Fruit fly (Drosophila melanogaster) whole organism: ENCODE results near the gene Cpr65Az.
"Not testable (repeated sequence)": the region's sequence is repeated elsewhere in the genome, so short reads cannot be mapped to it uniquely, and the experiment has no call there.

Experiments used
- CG8478 ChIP-seq: fragments of >200 bp; optimal IDR thresholded peaks from 2 replicates; lab custom pipeline; 2018; ENCODE audit warnings: inconsistent platforms
- Dll ChIP-seq: fragments of >200 bp; optimal IDR thresholded peaks from 2 replicates; lab custom pipeline; 2017
- EcR ChIP-seq, 2 experiments: fragments of >200 bp; optimal IDR thresholded peaks; 2 replicates each; lab custom pipeline; 2017; ENCODE audit warnings: missing biosample characterization in 2 of 2, missing genetic modification characterization in 2 of 2, missing genetic modification reagents in 2 of 2
- pan ChIP-seq: fragments of >200 bp; optimal IDR thresholded peaks from 2 replicates; lab custom pipeline; 2017
- psq ChIP-seq: fragments of >200 bp; optimal IDR thresholded peaks from 2 replicates; lab custom pipeline; 2017
- usp ChIP-seq: fragments of >200 bp; optimal IDR thresholded peaks from 2 replicates; lab custom pipeline; 2017; ENCODE audit warnings: missing biosample characterization, missing genetic modification characterization, mixed read lengths

The Cpr65Az gene

dm6 chr3L:6149248-6149647 lies 11.4 kb upstream of the Cpr65Az start, which contains the start of gene Lcp65Ab1:
Gene Lcp65Ab1, plus strand, starts transcription at chr3L:6149548.
- not testable (repeated sequence) for TF ChIP-seq usp; psq (lab: Kevin White, UChicago); Dll (lab: Kevin White, UChicago)

DNA sequence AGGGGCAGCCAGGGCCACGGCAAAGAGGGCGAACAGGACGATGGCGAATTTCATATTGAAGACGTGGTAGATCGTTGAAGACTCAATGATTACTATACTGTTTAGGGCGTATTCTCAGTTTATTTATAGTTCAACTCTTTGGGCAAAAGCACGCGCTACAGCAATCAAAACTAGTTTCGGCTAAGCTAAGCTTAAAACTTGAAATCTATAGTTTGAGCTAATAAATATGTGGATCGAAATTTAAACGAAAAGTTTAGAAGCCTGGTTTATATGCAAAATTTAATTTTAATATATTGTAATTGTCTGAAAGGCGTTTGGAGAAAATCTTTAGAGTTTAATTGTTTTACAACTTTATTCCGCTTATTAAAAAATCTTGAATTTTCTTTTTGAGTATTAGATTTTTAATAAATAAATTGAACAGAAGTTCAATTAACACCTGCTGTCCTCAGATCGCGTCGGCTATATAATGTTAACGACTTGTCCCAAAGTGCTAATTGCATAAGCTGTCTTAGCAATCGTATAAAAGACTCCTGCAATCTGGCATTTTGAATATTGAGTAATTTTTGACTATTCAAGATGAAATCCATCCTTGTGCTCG lies 9.8 kb upstream of the Cpr65Az start, which contains the start of the genes Cpr65Ax2 and Lcp65Aa:
Cpr65Ax2 (minus strand) TSS at position 101 of the 598 bp plus-strand sequence.
Lcp65Aa (plus strand) TSS at position 548 of the 598 bp plus-strand sequence.
- TF ChIP-seq Dll (lab: Kevin White, UChicago); psq (lab: Kevin White, UChicago); EcR (GFP tag; optimal IDR thresholded peaks at IDR 0.05; lab: Kevin White, UChicago): not testable (repeated sequence)

- TF ChIP-seq EcR (GFP tag; optimal IDR thresholded peaks at IDR 0.05; lab: Kevin White, UChicago), result no peak
- no peak for TF ChIP-seq pan (lab: Kevin White, UChicago)
- TF ChIP-seq psq (lab: Kevin White, UChicago), result no peak
- no peak for TF ChIP-seq CG8478 (lab: Kevin White, UChicago)
- TF ChIP-seq Dll (lab: Kevin White, UChicago), result no peak
- TF ChIP-seq usp, result no peak
Measured at dm6 chr3L:6152531-6152930, 8.1 kb upstream of the Cpr65Az start, which contains the start of gene Acp65Aa. Gene Acp65Aa, minus strand, starts transcription at chr3L:6152745.

DNA sequence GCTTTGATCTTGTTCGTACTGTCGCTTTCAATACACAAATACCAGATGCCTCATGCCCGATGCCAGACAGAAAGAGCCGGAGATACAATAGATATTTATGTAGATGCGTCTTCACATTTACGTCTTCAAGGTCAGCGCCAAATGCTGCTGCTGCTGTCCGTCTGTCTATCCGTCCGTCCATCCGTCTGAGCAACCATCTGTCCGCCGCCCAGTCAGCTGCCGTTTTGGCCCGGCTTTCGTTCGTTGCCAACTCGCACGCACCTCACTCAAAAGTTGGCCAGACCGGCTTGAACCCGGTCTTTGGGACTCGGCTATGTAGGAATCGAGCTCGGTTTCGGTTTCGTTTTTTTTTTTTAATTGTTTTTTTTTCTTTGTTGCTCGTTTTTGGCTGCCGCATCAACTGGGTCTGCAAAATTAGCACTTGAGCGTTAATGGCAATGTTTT lies 5.6 kb upstream of the Cpr65Az start:
- TF ChIP-seq pan (lab: Kevin White, UChicago) (no peak), CG8478 (lab: Kevin White, UChicago) (no peak), EcR (GFP tag; optimal IDR thresholded peaks at IDR 0.05; lab: Kevin White, UChicago) (no peak), psq (lab: Kevin White, UChicago) (no peak), usp (no peak), Dll (lab: Kevin White, UChicago) (no peak)

DNA sequence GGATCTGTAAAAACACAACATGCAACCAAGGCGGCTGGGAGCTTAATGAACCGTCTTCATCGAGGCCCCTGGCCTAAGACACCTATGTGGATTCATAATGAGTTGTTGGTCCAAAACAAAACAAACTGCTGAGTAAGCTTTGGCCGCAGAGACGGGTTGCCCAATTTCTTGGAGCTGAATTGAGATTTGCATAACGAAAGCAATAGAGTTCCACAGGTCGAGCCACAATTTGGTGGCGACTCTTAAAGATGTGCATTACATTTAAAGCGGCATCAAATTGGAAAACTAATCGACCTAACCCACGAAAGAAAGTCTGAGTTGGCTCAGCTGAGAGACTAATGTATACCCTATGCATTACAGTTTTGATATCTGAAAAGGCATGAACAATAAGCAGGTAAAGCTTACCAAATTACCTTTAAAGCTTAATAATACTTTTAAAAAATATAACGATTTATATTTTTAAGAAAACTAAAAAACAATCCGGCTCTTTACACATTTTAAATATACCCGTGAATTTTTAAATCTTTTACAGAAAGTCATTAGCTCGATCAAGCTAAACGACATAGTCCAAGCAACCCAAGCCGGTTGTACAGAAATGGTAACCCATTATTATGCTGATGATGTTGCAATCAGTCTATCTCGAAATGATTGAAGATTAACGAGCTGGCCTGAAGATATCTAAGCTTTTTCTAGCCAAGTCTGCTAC lies 3.1 kb upstream of the Cpr65Az start, which contains the start of gene CG13297:
CG13297 (minus strand) TSS at position 51 of the 706 bp plus-strand sequence.
- no peak for TF ChIP-seq usp
- no peak for TF ChIP-seq psq (lab: Kevin White, UChicago)
- TF ChIP-seq CG8478 (lab: Kevin White, UChicago), result no peak
- TF ChIP-seq EcR (GFP tag; optimal IDR thresholded peaks at IDR 0.05; lab: Kevin White, UChicago), result no peak
- TF ChIP-seq Dll (lab: Kevin White, UChicago), result no peak
- no peak for TF ChIP-seq pan (lab: Kevin White, UChicago)

DNA sequence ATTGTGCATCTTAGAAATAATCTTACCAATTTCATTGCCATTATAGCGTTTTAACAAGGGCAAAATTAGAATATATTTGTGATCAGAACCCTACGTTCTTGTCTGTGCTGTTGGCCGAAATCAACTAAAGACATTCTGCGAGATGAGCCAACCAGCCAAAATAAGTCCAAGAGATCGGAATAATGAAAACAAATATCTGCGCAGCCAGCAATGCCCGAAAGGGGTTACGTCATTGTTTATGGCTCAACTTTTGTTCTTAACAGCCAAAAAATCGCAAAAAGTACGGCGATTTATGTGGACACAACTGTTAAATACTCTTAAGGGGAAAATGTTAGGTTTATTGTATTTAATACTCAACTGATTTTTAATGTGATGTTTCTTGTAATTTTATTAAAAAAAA lies 2.1 kb upstream of the Cpr65Az start, which contains the start of gene Cpr65Ay:
Cpr65Ay (minus strand) TSS at position 101 of the 400 bp plus-strand sequence.
- TF ChIP-seq CG8478 (lab: Kevin White, UChicago), result no peak
- no peak for TF ChIP-seq Dll (lab: Kevin White, UChicago)
- TF ChIP-seq pan (lab: Kevin White, UChicago), result no peak
- TF ChIP-seq EcR (GFP tag; optimal IDR thresholded peaks at IDR 0.05; lab: Kevin White, UChicago), result no peak
- no peak for TF ChIP-seq usp
- TF ChIP-seq psq (lab: Kevin White, UChicago), result no peak

- TF ChIP-seq psq (lab: Kevin White, UChicago), result no peak
- no peak for TF ChIP-seq Dll (lab: Kevin White, UChicago)
- TF ChIP-seq pan (lab: Kevin White, UChicago), result no peak
- TF ChIP-seq usp, result no peak
- no peak for TF ChIP-seq EcR (GFP tag; optimal IDR thresholded peaks at IDR 0.05; lab: Kevin White, UChicago)
- no peak for TF ChIP-seq CG8478 (lab: Kevin White, UChicago)
Measured at dm6 chr3L:6159863-6160262, 751 bp upstream of the Cpr65Az start.

dm6 chr3L:6161997-6162396 lies 1.4 kb downstream of the Cpr65Az start:
- TF ChIP-seq CG8478 (lab: Kevin White, UChicago), result no peak
- TF ChIP-seq usp, result no peak
- no peak for TF ChIP-seq EcR (GFP tag; optimal IDR thresholded peaks at IDR 0.05; lab: Kevin White, UChicago)
- TF ChIP-seq psq (lab: Kevin White, UChicago), result no peak
- TF ChIP-seq pan (lab: Kevin White, UChicago), result no peak
- TF ChIP-seq Dll (lab: Kevin White, UChicago), result no peak

DNA sequence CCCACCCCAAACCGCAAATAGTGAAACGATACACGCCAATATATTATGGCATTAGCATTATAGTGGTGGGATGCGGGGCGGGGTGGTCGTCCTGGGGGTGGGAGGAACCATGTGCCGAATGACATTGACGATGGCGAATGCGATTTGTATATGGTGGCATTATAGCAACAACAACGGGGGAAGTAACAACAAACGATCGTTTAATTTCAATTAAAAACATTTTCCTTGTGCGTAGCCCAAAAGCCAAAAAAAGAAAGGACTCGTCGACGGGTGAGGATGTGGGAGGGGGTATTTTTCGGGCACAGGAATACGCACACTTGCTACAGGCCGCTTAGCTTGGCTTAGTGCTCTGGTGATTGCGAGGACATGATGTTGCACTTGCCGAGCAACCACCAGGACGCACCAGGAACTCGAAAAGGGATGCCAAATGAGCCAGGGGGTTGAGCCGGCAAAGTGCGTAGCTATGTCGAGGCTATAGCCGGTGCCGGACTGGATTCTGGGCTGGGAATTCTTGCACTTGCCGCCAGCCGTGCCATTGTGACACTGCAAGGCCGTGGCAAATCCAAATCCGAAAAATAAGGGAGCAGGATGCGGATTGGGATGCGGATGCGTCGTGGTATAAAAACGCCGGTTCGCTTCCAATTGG lies 2.0 kb downstream of the Cpr65Az start, which contains the start of gene Prdm13:
Prdm13 (plus strand) TSS at position 645 of the 646 bp plus-strand sequence.
- TF ChIP-seq Dll (lab: Kevin White, UChicago), result no peak
- no peak for TF ChIP-seq usp
- TF ChIP-seq pan (lab: Kevin White, UChicago), result no peak
- TF ChIP-seq psq (lab: Kevin White, UChicago), result no peak
- TF ChIP-seq EcR (GFP tag; optimal IDR thresholded peaks at IDR 0.05; lab: Kevin White, UChicago), result no peak
- no peak for TF ChIP-seq CG8478 (lab: Kevin White, UChicago)

dm6 chr3L:6173826-6174255 lies 13.2 kb downstream of the Cpr65Az start, which contains the start of the genes fmt and CG7376:
Gene fmt, minus strand, starts transcription at chr3L:6173880.
Gene CG7376, plus strand, starts transcription at chr3L:6174248.
- TF ChIP-seq Dll (lab: Kevin White, UChicago), result no peak
- TF ChIP-seq CG8478 (lab: Kevin White, UChicago), result no peak
- no peak for TF ChIP-seq psq (lab: Kevin White, UChicago)
- no peak for TF ChIP-seq EcR (GFP tag; optimal IDR thresholded peaks at IDR 0.05; lab: Kevin White, UChicago)
- no peak for TF ChIP-seq usp
- no peak for TF ChIP-seq pan (lab: Kevin White, UChicago)

DNA sequence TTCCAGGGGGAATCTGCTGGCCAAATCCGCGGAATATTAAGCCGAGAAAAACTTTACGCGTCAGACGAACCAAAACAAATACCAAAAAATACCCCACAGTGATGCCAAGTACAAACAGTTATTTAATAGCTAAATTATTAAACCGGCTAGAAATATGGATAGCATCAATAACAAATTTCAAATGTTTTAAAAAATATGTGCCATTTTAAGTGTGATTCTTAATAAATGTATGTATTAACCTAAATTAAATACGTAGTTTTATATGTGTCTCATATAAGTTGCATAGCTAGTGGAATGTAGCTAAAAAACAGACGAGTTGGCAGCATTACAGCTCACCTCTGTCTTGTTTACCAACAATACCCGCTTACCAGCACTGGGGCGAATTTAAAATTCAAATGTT lies 21.2 kb downstream of the Cpr65Az start, which contains the start of gene CG10274:
CG10274 (minus strand) TSS at position 54 of the 400 bp plus-strand sequence.
- no peak for TF ChIP-seq CG8478 (lab: Kevin White, UChicago)
- no peak for TF ChIP-seq Dll (lab: Kevin White, UChicago)
- no peak for TF ChIP-seq psq (lab: Kevin White, UChicago)
- no peak for TF ChIP-seq pan (lab: Kevin White, UChicago)
- no peak for TF ChIP-seq EcR (GFP tag; optimal IDR thresholded peaks at IDR 0.05; lab: Kevin White, UChicago)
- no peak for TF ChIP-seq usp
